Worm (Caenorhabditis elegans): ENCODE measurements around the gene T24B8.4.

ce11 chrII:9100798-9101197 is 30.2 kb upstream of the T24B8.4 start, which contains the start of gene T24H10.5:
- no peak for TF ChIP-seq ces-1 (GFP tag; optimal IDR thresholded peaks at IDR 0.05)
- TF ChIP-seq nhr-12 (tag; optimal IDR thresholded peaks at IDR 0.05), result no peak
- TF ChIP-seq mep-1 (tag; optimal IDR thresholded peaks at IDR 0.05), result no peak
- TF ChIP-seq nhr-2 (tag; optimal IDR thresholded peaks at IDR 0.05), result no peak
- TF ChIP-seq nhr-237 (tag; optimal IDR thresholded peaks at IDR 0.05), result no peak
- no peak for TF ChIP-seq ztf-11 (tag; optimal IDR thresholded peaks at IDR 0.05)
- no peak for TF ChIP-seq pha-4 (tag; optimal IDR thresholded peaks at IDR 0.05)
- no peak for TF ChIP-seq nhr-28 (tag; optimal IDR thresholded peaks at IDR 0.05)

All from whole organism, mixed stage, embryonic.